Worm (Caenorhabditis elegans) whole organism, mixed stage, embryonic: ENCODE results near the gene srh-130.

ENCODE experiments used
- cnd-1 ChIP-seq: fragments of 200-800 bp; sonication (Bioruptor generic); optimal IDR thresholded peaks from 2 replicates; lab custom pipeline; 2018; ENCODE audit warnings: mild to moderate bottlenecking, missing genetic modification characterization, missing compliant biosample characterization
- elt-1 ChIP-seq: sonication (generic microtip); optimal IDR thresholded peaks from 2 replicates; lab custom pipeline; 2017; ENCODE audit warnings: missing genetic modification characterization, mild to moderate bottlenecking, missing compliant biosample characterization, antibody characterized with exemption, moderate library complexity, borderline replicate concordance; ENCODE audit not compliant: insufficient read depth
- elt-3 ChIP-seq: fragments of 150-350 bp; optimal IDR thresholded peaks from 2 replicates; lab custom pipeline; 2014; ENCODE audit warnings: missing biosample characterization, missing genetic modification characterization
- mep-1 ChIP-seq: fragments of 150-350 bp; optimal IDR thresholded peaks from 2 replicates; lab custom pipeline; 2017; ENCODE audit warnings: missing biosample characterization, missing genetic modification reagents, missing genetic modification characterization, inconsistent platforms
- nhr-28 ChIP-seq: fragments of 150-350 bp; optimal IDR thresholded peaks from 2 replicates; lab custom pipeline; 2014; ENCODE audit warnings: missing biosample characterization, missing genetic modification characterization
- nhr-76 ChIP-seq: sonication (generic microtip); optimal IDR thresholded peaks from 2 replicates; lab custom pipeline; 2017; ENCODE audit warnings: missing biosample characterization, missing genetic modification characterization
- snpc-4 ChIP-seq: fragments of 150-350 bp; optimal IDR thresholded peaks from 2 replicates; lab custom pipeline; 2014; ENCODE audit warnings: missing biosample characterization, missing genetic modification characterization
- unc-62 ChIP-seq: fragments of 150-350 bp; optimal IDR thresholded peaks from 2 replicates; lab custom pipeline; 2014; ENCODE audit warnings: missing biosample characterization, missing genetic modification reagents, missing genetic modification characterization

- TF ChIP-seq nhr-28 (tag; lab: Kevin White, UChicago) (no peak), cnd-1 (tag; lab: Kevin White, UChicago) (no peak), unc-62 (GFP tag; lab: Kevin White, UChicago) (no peak), mep-1 (no peak), elt-3 (tag; lab: Kevin White, UChicago) (no peak), nhr-76 (tag; lab: Kevin White, UChicago) (no peak), elt-1 (tag; lab: Kevin White, UChicago) (no peak), snpc-4 (no peak)
These were observed 18.5 kb upstream of the srh-130 start, which contains the start of gene F14F9.4 for ce11 chrV:5132441-5132840.
